Fruit fly (Drosophila melanogaster): ENCODE data around the gene CG3634.

dm6 chr3L:20837831-20838301 lies 28.8 kb upstream of the CG3634 start:
- TF ChIP-seq CG1621 (tag; optimal IDR thresholded peaks at IDR 0.05) (no peak), Eip78C (GFP tag) (no peak), Eip93F (GFP tag; optimal IDR thresholded peaks at IDR 0.05) (no peak)
